Worm (Caenorhabditis elegans) whole organism, young adult: ENCODE data around the gene srsx-37.

ENCODE experiments used
- B0019.2 ChIP-seq: fragments of 200-800 bp; sonication (Bioruptor generic); conservative IDR thresholded peaks from 2 replicates; pipeline ENCODE4 v1.3.6; 2022; ENCODE audit warnings: missing genetic modification reagents, missing genetic modification characterization, missing compliant biosample characterization
- B0035.1 ChIP-seq: sonication (generic microtip); optimal IDR thresholded peaks from 2 replicates; lab custom pipeline; 2016; ENCODE audit warnings: missing genetic modification characterization, mild to moderate bottlenecking, missing compliant biosample characterization, missing genotype, missing genetic modification reagents
- C06A6.2 ChIP-seq: fragments of 200-800 bp; sonication (Bioruptor generic); conservative IDR thresholded peaks from 2 replicates; pipeline ENCODE4 v1.3.6; 2022; ENCODE audit warnings: missing genetic modification characterization, missing compliant biosample characterization
- D2030.7 ChIP-seq: fragments of 200-800 bp; sonication (Bioruptor generic); IDR thresholded peaks from 2 replicates; pipeline ENCODE4 v1.3.6; 2022; ENCODE audit warnings: missing genetic modification reagents, missing genetic modification characterization, missing compliant biosample characterization
- F10E7.11 ChIP-seq: sonication (generic microtip); optimal IDR thresholded peaks from 2 replicates; lab custom pipeline; 2017; ENCODE audit warnings: mild to moderate bottlenecking, missing genetic modification characterization, moderate library complexity, missing compliant biosample characterization
- F23B12.7 ChIP-seq: sonication (generic microtip); optimal IDR thresholded peaks from 2 replicates; lab custom pipeline; 2017; ENCODE audit warnings: missing genetic modification characterization, mild to moderate bottlenecking, missing compliant biosample characterization, antibody characterized with exemption, moderate library complexity; ENCODE audit not compliant: insufficient read depth
- F33H1.4 ChIP-seq: fragments of 200-800 bp; sonication (Bioruptor generic); IDR thresholded peaks from 2 replicates; pipeline ENCODE4 v1.3.6; 2022; ENCODE audit warnings: missing genetic modification reagents, missing genetic modification characterization, missing compliant biosample characterization
- F49E8.2 ChIP-seq: sonication (generic microtip); optimal IDR thresholded peaks from 3 replicates; lab custom pipeline; 2017; ENCODE audit warnings: missing genetic modification characterization, mild to moderate bottlenecking, missing compliant biosample characterization, antibody characterized with exemption, moderate library complexity; ENCODE audit not compliant: insufficient read depth
- F57C9.4 ChIP-seq: sonication (generic microtip); optimal IDR thresholded peaks from 2 replicates; lab custom pipeline; 2017; ENCODE audit warnings: mild to moderate bottlenecking, missing genetic modification characterization, missing compliant biosample characterization
- K11D2.4 ChIP-seq: fragments of 200-800 bp; sonication (Bioruptor generic); IDR thresholded peaks from 2 replicates; pipeline ENCODE4 v1.3.6; 2022; ENCODE audit warnings: missing genetic modification reagents, missing genetic modification characterization, missing compliant biosample characterization
- Y56A3A.18 ChIP-seq: fragments of 200-800 bp; sonication (Bioruptor generic); IDR thresholded peaks from 2 replicates; pipeline ENCODE4 v1.3.6; 2022; ENCODE audit warnings: missing genetic modification reagents, missing genetic modification characterization, missing compliant biosample characterization
- Y79H2A.3 ChIP-seq: fragments of 200-800 bp; sonication (Bioruptor generic); conservative IDR thresholded peaks from 2 replicates; pipeline ENCODE4 v1.3.6; 2022; ENCODE audit warnings: missing genetic modification reagents, missing genetic modification characterization, missing compliant biosample characterization
- aptf-3 ChIP-seq: fragments of 200-800 bp; sonication (Bioruptor generic); IDR thresholded peaks from 2 replicates; pipeline ENCODE4 v1.3.6; 2022; ENCODE audit warnings: missing genetic modification characterization, missing compliant biosample characterization
- athp-1 ChIP-seq: sonication (generic microtip); optimal IDR thresholded peaks from 2 replicates; lab custom pipeline; 2017; ENCODE audit warnings: mild to moderate bottlenecking, missing genetic modification characterization, missing compliant biosample characterization
- attf-6 ChIP-seq: fragments of 200-800 bp; sonication (Bioruptor generic); IDR thresholded peaks from 2 replicates; pipeline ENCODE4 v1.3.6; 2022; ENCODE audit warnings: missing genetic modification reagents, missing genetic modification characterization, missing compliant biosample characterization
- cebp-2 ChIP-seq: fragments of 200-800 bp; sonication (Bioruptor generic); IDR thresholded peaks from 2 replicates; pipeline ENCODE4 v1.3.6; 2022; ENCODE audit warnings: missing genetic modification characterization, missing compliant biosample characterization
- ceh-91 ChIP-seq: fragments of 200-800 bp; sonication (Bioruptor generic); IDR thresholded peaks from 2 replicates; pipeline ENCODE4 v1.3.6; 2022; ENCODE audit warnings: missing genetic modification reagents, missing genetic modification characterization, missing compliant biosample characterization
- chd-7 ChIP-seq: sonication (generic microtip); optimal IDR thresholded peaks from 2 replicates; lab custom pipeline; 2016; ENCODE audit warnings: mild to moderate bottlenecking, missing genetic modification characterization, moderate library complexity, missing compliant biosample characterization
- die-1 ChIP-seq: sonication (generic microtip); optimal IDR thresholded peaks from 2 replicates; lab custom pipeline; 2016; ENCODE audit warnings: missing genotype, mild to moderate bottlenecking, missing genetic modification characterization, missing compliant biosample characterization
- dpl-1 ChIP-seq: fragments of 150-350 bp; optimal IDR thresholded peaks from 2 replicates; lab custom pipeline; 2014; ENCODE audit warnings: missing biosample characterization, missing genetic modification reagents, missing genetic modification characterization
- egl-18 ChIP-seq: fragments of 200-800 bp; sonication (Bioruptor generic); IDR thresholded peaks from 2 replicates; pipeline ENCODE4 v1.3.6; 2022; ENCODE audit warnings: missing genetic modification reagents, missing genetic modification characterization, missing compliant biosample characterization
- egl-44 ChIP-seq: fragments of 200-800 bp; sonication (Bioruptor generic); IDR thresholded peaks from 2 replicates; pipeline ENCODE4 v1.3.6; 2022; ENCODE audit warnings: missing genetic modification reagents, missing genetic modification characterization, missing compliant biosample characterization
- fkh-3 ChIP-seq: sonication (generic microtip); optimal IDR thresholded peaks from 2 replicates; lab custom pipeline; 2016; ENCODE audit warnings: mild to moderate bottlenecking, missing genetic modification characterization, missing compliant biosample characterization
- hlh-12 ChIP-seq: sonication (generic microtip); optimal IDR thresholded peaks from 2 replicates; lab custom pipeline; 2016; ENCODE audit warnings: missing genetic modification characterization, missing compliant biosample characterization
- hsf-1 ChIP-seq: fragments of 200-800 bp; sonication (Bioruptor generic); IDR thresholded peaks from 2 replicates; pipeline ENCODE4 v1.3.6; 2022; ENCODE audit warnings: missing genetic modification reagents, missing genetic modification characterization, missing compliant biosample characterization
- lag-1 ChIP-seq: fragments of 200-800 bp; sonication (Bioruptor generic); IDR thresholded peaks from 2 replicates; pipeline ENCODE4 v1.3.6; 2022; ENCODE audit warnings: missing genetic modification reagents, missing genetic modification characterization, missing compliant biosample characterization
- let-526 ChIP-seq: fragments of 200-800 bp; sonication (Bioruptor generic); IDR thresholded peaks from 2 replicates; pipeline ENCODE4 v1.3.6; 2022; ENCODE audit warnings: missing genetic modification reagents, missing genetic modification characterization, missing compliant biosample characterization
- lin-26 ChIP-seq: fragments of 200-800 bp; sonication (Bioruptor generic); IDR thresholded peaks from 2 replicates; pipeline ENCODE4 v1.3.6; 2022; ENCODE audit warnings: missing genetic modification reagents, missing genetic modification characterization, missing compliant biosample characterization
- lin-54 ChIP-seq: fragments of 200-800 bp; sonication (Bioruptor generic); optimal IDR thresholded peaks from 2 replicates; lab custom pipeline; 2018; ENCODE audit warnings: mild to moderate bottlenecking, missing genetic modification characterization, missing compliant biosample characterization
- lir-1 ChIP-seq: fragments of 200-800 bp; sonication (Bioruptor generic); conservative IDR thresholded peaks from 2 replicates; pipeline ENCODE4 v1.3.6; 2022; ENCODE audit warnings: missing genetic modification reagents, missing genetic modification characterization, missing compliant biosample characterization
- lsl-1 ChIP-seq: fragments of 200-800 bp; sonication (Bioruptor generic); optimal IDR thresholded peaks from 2 replicates; lab custom pipeline; 2018; ENCODE audit warnings: mild to moderate bottlenecking, missing genetic modification characterization, moderate library complexity, missing compliant biosample characterization
- mxl-1 ChIP-seq: sonication (generic microtip); optimal IDR thresholded peaks from 2 replicates; lab custom pipeline; 2016; ENCODE audit warnings: missing genetic modification characterization, missing compliant biosample characterization
- pbrm-1 ChIP-seq: fragments of 200-800 bp; sonication (Bioruptor generic); IDR thresholded peaks from 2 replicates; pipeline ENCODE4 v1.3.6; 2022; ENCODE audit warnings: missing genetic modification reagents, missing genetic modification characterization, missing compliant biosample characterization
- sea-2 ChIP-seq: fragments of 200-800 bp; sonication (Bioruptor generic); IDR thresholded peaks from 2 replicates; pipeline ENCODE4 v1.3.6; 2022; ENCODE audit warnings: missing genetic modification characterization, missing compliant biosample characterization
- snpc-3.4 ChIP-seq: sonication (generic microtip); optimal IDR thresholded peaks from 2 replicates; lab custom pipeline; 2017; ENCODE audit warnings: missing genetic modification characterization, mild to moderate bottlenecking, missing compliant biosample characterization, antibody characterized with exemption, moderate library complexity, missing genotype, missing genetic modification reagents
- tbx-9 ChIP-seq: sonication (generic microtip); optimal IDR thresholded peaks from 2 replicates; lab custom pipeline; 2016; ENCODE audit warnings: borderline replicate concordance, missing genetic modification characterization, inconsistent platforms, missing compliant biosample characterization
- unc-130 ChIP-seq: sonication (generic microtip); optimal IDR thresholded peaks from 2 replicates; lab custom pipeline; 2016; ENCODE audit warnings: missing genetic modification reagents, missing genetic modification characterization, missing compliant biosample characterization
- zim-3 ChIP-seq: sonication (generic microtip); optimal IDR thresholded peaks from 2 replicates; lab custom pipeline; 2017; ENCODE audit warnings: mild to moderate bottlenecking, missing genetic modification characterization, moderate library complexity, missing compliant biosample characterization
- ztf-22 ChIP-seq: fragments of 200-800 bp; sonication (Bioruptor generic); optimal IDR thresholded peaks from 2 replicates; lab custom pipeline; 2018; ENCODE audit warnings: mild to moderate bottlenecking, missing genetic modification characterization, moderate library complexity, missing compliant biosample characterization
- ztf-25 ChIP-seq: fragments of 200-800 bp; sonication (Bioruptor generic); IDR thresholded peaks from 2 replicates; pipeline ENCODE4 v1.3.6; 2022; ENCODE audit warnings: missing genetic modification reagents, missing genetic modification characterization, missing compliant biosample characterization
- ztf-26 ChIP-seq: sonication (generic microtip); optimal IDR thresholded peaks from 2 replicates; lab custom pipeline; 2017; ENCODE audit warnings: missing genetic modification characterization, missing compliant biosample characterization

srsx-37 gene

DNA sequence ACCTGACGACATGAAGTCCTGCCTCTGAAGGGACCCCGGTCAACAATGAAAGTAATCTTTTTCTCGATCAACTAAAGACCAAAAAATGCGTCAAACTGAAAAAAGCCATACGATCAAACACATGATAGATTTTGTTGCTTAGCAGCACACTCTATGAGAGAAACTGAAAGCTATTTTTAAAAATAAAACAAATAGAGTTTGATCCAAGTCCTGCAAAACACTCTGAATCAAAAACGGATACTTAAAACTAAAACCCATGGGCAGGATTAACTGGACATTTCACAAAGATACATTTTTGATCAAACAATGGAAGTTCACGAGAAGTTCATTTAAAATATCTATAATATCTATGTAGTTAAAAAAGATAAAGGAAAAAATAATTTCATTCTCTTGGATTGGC lies 8.5 kb upstream of the srsx-37 start, which contains the start of gene T10H4.13:
T10H4.13 (minus strand) TSS at position 101 of the 400 bp plus-strand sequence.
- TF ChIP-seq snpc-3.4 (tag; lab: Kevin White, UChicago) (no peak), let-526 (GFP tag; lab: Robert Waterston, UW) (no peak), dpl-1 (GFP tag; lab: Kevin White, UChicago) (no peak), lir-1 (GFP tag; lab: Robert Waterston, UW) (no peak), ztf-25 (GFP tag; lab: Robert Waterston, UW) (no peak), egl-44 (GFP tag; lab: Robert Waterston, UW) (no peak), aptf-3 (no peak), lag-1 (GFP tag; lab: Robert Waterston, UW) (no peak), zim-3 (tag; lab: Kevin White, UChicago) (no peak), Y79H2A.3 (GFP tag; lab: Robert Waterston, UW) (no peak), chd-7 (tag; lab: Kevin White, UChicago) (no peak), F57C9.4 (tag; lab: Kevin White, UChicago) (no peak), die-1 (no peak), fkh-3 (tag; lab: Kevin White, UChicago) (no peak), athp-1 (tag; lab: Kevin White, UChicago) (no peak)
- TF ChIP-seq, all 124 proteins: peak for 0

DNA sequence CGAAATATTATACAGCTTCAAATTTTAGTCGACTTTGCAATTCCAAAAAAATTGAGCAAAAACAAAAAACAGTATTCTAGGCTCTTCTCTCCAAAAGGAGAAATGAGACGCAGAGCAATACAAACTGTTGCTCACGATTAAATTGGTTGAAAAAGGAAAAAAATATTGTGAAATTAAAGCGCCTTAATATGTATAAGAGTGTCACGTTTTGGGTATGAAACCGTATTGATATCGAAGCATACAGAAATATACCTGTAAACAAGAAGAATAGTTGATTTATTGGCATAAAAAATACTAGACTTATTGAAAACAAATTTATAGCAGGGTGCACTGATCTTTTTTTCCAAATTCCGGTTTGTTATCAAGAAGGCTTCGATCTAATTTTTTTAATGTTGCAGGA lies 6.9 kb upstream of the srsx-37 start, which contains the start of gene M01B2.13:
M01B2.13 (minus strand) TSS at position 101 of the 400 bp plus-strand sequence.
- TF ChIP-seq ceh-91 (no peak), mxl-1 (tag; lab: Kevin White, UChicago) (no peak), cebp-2 (GFP tag; lab: Robert Waterston, UW) (no peak), F33H1.4 (GFP tag; lab: Robert Waterston, UW) (no peak), lsl-1 (GFP tag; lab: Kevin White, UChicago) (no peak), F23B12.7 (tag; lab: Kevin White, UChicago) (no peak), zim-3 (tag; lab: Kevin White, UChicago) (no peak), hsf-1 (GFP tag; lab: Robert Waterston, UW) (no peak), chd-7 (tag; lab: Kevin White, UChicago) (no peak), tbx-9 (no peak), F10E7.11 (tag; lab: Kevin White, UChicago) (no peak), hlh-12 (tag; lab: Kevin White, UChicago) (no peak), C06A6.2 (no peak), ztf-22 (no peak), Y56A3A.18 (GFP tag; lab: Robert Waterston, UW) (no peak), ztf-26 (tag; lab: Kevin White, UChicago) (no peak), attf-6 (no peak), aptf-3 (no peak)

DNA sequence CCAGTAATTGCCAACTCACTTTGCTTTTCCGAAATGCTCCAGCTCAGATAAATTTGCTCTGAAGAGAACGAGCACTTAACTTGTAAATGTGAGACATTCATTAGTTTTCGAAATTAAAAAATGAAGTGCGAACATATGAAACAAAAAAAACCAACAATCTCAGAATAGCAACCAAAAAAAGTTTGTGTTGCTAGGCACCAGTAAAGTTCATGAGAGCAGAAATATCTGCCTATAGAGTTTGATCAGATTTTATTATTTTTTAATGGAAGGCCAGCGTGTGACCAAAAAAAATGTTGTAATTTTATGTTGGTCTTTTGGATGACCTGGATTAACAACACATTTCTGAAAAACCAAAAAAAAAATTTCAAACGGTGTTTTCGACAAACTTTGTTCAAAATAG lies 5.2 kb upstream of the srsx-37 start, which contains the start of gene M01B2.12:
M01B2.12 (minus strand) TSS at position 101 of the 400 bp plus-strand sequence.
- TF ChIP-seq unc-130 (GFP tag; lab: Kevin White, UChicago) (no peak), ceh-91 (no peak), hlh-12 (tag; lab: Kevin White, UChicago) (no peak), egl-18 (no peak), D2030.7 (GFP tag; lab: Robert Waterston, UW) (no peak), pbrm-1 (GFP tag; lab: Robert Waterston, UW) (no peak), F49E8.2 (tag; lab: Kevin White, UChicago) (no peak), lin-26 (GFP tag; lab: Robert Waterston, UW) (no peak), sea-2 (GFP tag; lab: Robert Waterston, UW) (no peak), B0019.2 (GFP tag; lab: Robert Waterston, UW) (no peak), lin-54 (GFP tag; lab: Kevin White, UChicago) (no peak), K11D2.4 (GFP tag; lab: Robert Waterston, UW) (no peak), B0035.1 (tag; lab: Kevin White, UChicago) (no peak), chd-7 (tag; lab: Kevin White, UChicago) (no peak)
